Worm (Caenorhabditis elegans): ENCODE data around the gene C29F5.8.

The C29F5.8 gene

DNA sequence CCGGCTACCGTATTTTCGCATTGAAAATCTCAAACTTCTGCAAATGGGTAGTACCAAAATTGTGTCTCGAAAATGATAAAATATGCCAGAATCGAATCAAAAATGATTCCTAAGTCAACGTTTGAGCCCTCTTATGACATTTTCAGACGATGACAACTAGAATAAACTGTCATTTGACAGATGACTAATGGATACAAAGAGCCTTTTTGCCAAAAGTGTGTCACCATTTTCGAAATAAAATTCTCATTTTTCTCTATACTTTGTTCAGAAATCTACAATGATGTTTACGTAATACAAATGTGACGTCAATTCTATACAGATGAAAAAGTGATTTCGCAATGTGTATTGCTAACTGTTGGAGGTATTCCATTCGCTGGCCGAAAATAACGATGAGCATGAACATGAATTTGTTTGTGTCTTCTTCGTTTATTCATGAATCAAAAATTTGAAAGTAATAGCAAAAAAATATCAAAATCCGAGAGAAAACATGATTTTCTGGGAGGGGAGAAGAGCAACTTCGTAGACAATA, 40.4 kb downstream of the C29F5.8 start (continued):
- TF ChIP-seq dmd-6 (GFP tag; IDR thresholded peaks at IDR 0.05) (peak; percentile 47; the same call in 1 of the 2 replicates), mdl-1 (tag; optimal IDR thresholded peaks at IDR 0.05) (no peak), daf-12 (tag; optimal IDR thresholded peaks at IDR 0.05) (no peak), madf-9 (GFP tag; conservative IDR thresholded peaks at IDR 0.05) (no peak; the same call in 1 of the 2 replicates), rbr-2 (tag; optimal IDR thresholded peaks at IDR 0.05) (peak; percentile 4), ces-1 (GFP tag; optimal IDR thresholded peaks at IDR 0.05) (no peak), duxl-1 (tag; optimal IDR thresholded peaks at IDR 0.05; ENCODE audit: poor library complexity) (no peak), hlh-30 (tag; optimal IDR thresholded peaks at IDR 0.05; ENCODE audit: insufficient read depth) (peak; percentile 61), dmd-9 (GFP tag; IDR thresholded peaks at IDR 0.05) (peak; percentile 61; the same call in 1 of the 2 replicates), tag-97 (GFP tag; IDR thresholded peaks at IDR 0.05) (no peak), hmg-1.1 (GFP tag; IDR thresholded peaks at IDR 0.05) (peak; percentile 71), F10B5.3 (tag; optimal IDR thresholded peaks at IDR 0.05) (peak; percentile 30), zip-11 (GFP tag; IDR thresholded peaks at IDR 0.05) (no peak), nhr-10 (tag; optimal IDR thresholded peaks at IDR 0.05) (no peak), set-16 (GFP tag; IDR thresholded peaks at IDR 0.05) (no peak), lim-7 (GFP tag; IDR thresholded peaks at IDR 0.05) (peak; percentile 53; the same call in 1 of the 2 replicates), daf-8 (GFP tag; IDR thresholded peaks at IDR 0.05) (0 out of 2 replicates have a peak, but pooled peaks have one; percentile 26), dve-1 (tag; optimal IDR thresholded peaks at IDR 0.05; ENCODE audit: insufficient read depth) (peak; percentile 78), ceh-82 (tag; optimal IDR thresholded peaks at IDR 0.05) (no peak), php-3 (GFP tag; IDR thresholded peaks at IDR 0.05) (peak; percentile 74), Y75B8A.6 (GFP tag; IDR thresholded peaks at IDR 0.05) (peak; percentile 54; the same call in 1 of the 2 replicates), snpc-4 (tag; optimal IDR thresholded peaks at IDR 0.05) (no peak)

DNA sequence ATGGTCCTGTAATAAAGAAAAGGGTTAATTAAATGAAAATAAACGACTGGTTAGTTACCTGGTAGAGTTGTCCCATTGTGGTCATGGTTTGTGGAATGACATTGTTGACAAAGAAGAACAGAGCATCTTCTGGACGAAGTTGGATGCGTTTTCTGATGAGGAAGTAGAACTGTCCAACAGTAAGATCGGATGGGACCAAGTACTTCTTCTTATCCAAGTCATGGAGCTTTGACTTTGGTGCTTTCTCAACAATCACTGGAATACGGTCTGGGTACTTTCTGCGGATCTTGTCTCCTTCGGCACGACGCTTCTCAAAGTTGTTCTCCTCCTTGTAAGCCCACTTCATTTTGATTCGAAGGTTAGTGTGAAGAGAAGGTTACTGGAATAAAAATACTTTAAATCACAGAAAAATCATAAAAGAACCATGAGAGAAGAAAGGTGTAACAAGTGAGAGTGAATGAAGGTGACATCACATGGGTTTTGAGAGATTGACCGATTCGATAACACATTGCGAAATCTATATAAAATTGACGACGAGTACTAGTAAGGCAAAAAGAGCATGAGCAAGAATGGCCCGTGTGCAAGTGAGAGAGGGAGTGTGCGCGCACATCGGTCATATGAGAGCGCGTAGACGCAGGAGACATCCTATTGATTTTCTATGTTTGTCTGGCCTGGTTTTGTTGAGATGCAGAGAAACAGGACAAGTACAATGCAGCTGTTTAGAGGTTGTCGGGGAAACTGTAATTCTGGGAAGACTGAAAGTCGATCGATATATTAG, 41.3 kb downstream of the C29F5.8 start, which contains the start of gene lgg-1:
lgg-1 (minus strand) TSS at position 379 of the 778 bp plus-strand sequence.
- no peak for TF ChIP-seq jun-1 (tag; optimal IDR thresholded peaks at IDR 0.05)
- peak; percentile 7; the same call in 1 of the 2 replicates for TF ChIP-seq arid-1 (GFP tag; conservative IDR thresholded peaks at IDR 0.05)
- 0 out of 2 replicates have a peak, but pooled peaks have one; percentile 19 for TF ChIP-seq saeg-2 (GFP tag; IDR thresholded peaks at IDR 0.05)
- no peak for TF ChIP-seq zag-1 (tag; optimal IDR thresholded peaks at IDR 0.05)
- peak; percentile 95 for TF ChIP-seq ama-1 (optimal IDR thresholded peaks at IDR 0.05)
- TF ChIP-seq ztf-7 (tag; optimal IDR thresholded peaks at IDR 0.05), result no peak
- 0 out of 2 replicates have a peak, but pooled peaks have one; percentile 8 for TF ChIP-seq lin-1 (GFP tag; IDR thresholded peaks at IDR 0.05)
- peak; percentile 34 for TF ChIP-seq rbr-2 (tag; optimal IDR thresholded peaks at IDR 0.05)
- peak; percentile 50 to 61 for TF ChIP-seq mdl-1 (tag; optimal IDR thresholded peaks at IDR 0.05)
- no peak for TF ChIP-seq nhr-42 (GFP tag; IDR thresholded peaks at IDR 0.05)
- TF ChIP-seq Y48G9A.11 (GFP tag; IDR thresholded peaks at IDR 0.05), result no peak
- TF ChIP-seq nhr-25 (tag; optimal IDR thresholded peaks at IDR 0.05; ENCODE audit: borderline replicate concordance, insufficient read depth), result no peak
- TF ChIP-seq nhr-111 (GFP tag; optimal IDR thresholded peaks at IDR 0.05), result no peak
- TF ChIP-seq vab-7 (GFP tag; IDR thresholded peaks at IDR 0.05), result peak; percentile 26; the same call in 1 of the 2 replicates
- TF ChIP-seq F49E8.2 (tag; optimal IDR thresholded peaks at IDR 0.05; ENCODE audit: borderline replicate concordance), result no peak
- TF ChIP-seq aly-2 (tag; optimal IDR thresholded peaks at IDR 0.05), result no peak
- no peak for TF ChIP-seq cey-2 (tag; optimal IDR thresholded peaks at IDR 0.05; ENCODE audit: borderline replicate concordance, insufficient read depth)
- TF ChIP-seq zip-11 (GFP tag; IDR thresholded peaks at IDR 0.05), result no peak
- no peak for TF ChIP-seq pqm-1 (tag; optimal IDR thresholded peaks at IDR 0.05)
- 0 out of 2 replicates have a peak, but pooled peaks have one; percentile 45 for TF ChIP-seq Y105C5A.15 (GFP tag; IDR thresholded peaks at IDR 0.05)
- TF ChIP-seq lsy-2 (tag; optimal IDR thresholded peaks at IDR 0.05), result peak; percentile 61 to 67
- TF ChIP-seq F10B5.3 (tag; optimal IDR thresholded peaks at IDR 0.05), result no peak
- TF ChIP-seq nhr-41 (GFP tag; IDR thresholded peaks at IDR 0.05), result no peak
- TF ChIP-seq ceh-32 (tag; optimal IDR thresholded peaks at IDR 0.05; ENCODE audit: poor library complexity), result no peak
- TF ChIP-seq skn-1 (tag; optimal IDR thresholded peaks at IDR 0.05), result no peak
- TF ChIP-seq zip-2 (tag; optimal IDR thresholded peaks at IDR 0.05), result no peak
- TF ChIP-seq php-3 (GFP tag; IDR thresholded peaks at IDR 0.05), result no peak; the same call in 1 of the 2 replicates
- no peak for TF ChIP-seq unc-39 (tag; optimal IDR thresholded peaks at IDR 0.05)
- TF ChIP-seq daf-8 (GFP tag; IDR thresholded peaks at IDR 0.05), result no peak
- no peak for TF ChIP-seq ceh-82 (tag; optimal IDR thresholded peaks at IDR 0.05)
- TF ChIP-seq daf-19 (GFP tag; conservative IDR thresholded peaks at IDR 0.05), result peak; percentile 65; the same call in 1 of the 2 replicates
- no peak for TF ChIP-seq tag-97 (GFP tag; IDR thresholded peaks at IDR 0.05)

All from whole organism, L4 larva.